Fruit fly (Drosophila melanogaster): ENCODE measurements around the gene alpha-Est2.

alpha-Est2 gene

DNA sequence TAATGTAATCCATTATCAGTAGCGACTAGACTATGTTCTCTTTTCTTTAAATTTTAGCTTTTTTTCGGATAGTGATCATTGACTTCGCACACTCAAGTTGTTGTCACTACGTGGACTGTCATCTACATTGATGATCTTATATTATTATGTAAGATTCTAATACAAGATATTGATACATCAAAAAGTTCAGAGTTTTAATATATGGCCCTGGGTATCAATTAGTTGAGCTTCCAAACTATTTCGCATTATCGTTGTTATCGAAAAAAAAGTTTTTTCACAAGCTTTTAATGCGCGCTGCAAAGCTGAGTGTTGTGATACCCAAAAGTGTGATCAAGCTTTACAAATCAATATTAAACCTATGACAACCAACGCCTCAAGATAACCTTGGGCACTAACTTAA, 49.5 kb upstream of the alpha-Est2 start (continued):
- TF ChIP-seq zen2 (GFP tag; IDR thresholded peaks at IDR 0.05; ENCODE audit: partially characterized antibody): no peak
- no peak for TF ChIP-seq ara (GFP tag; IDR thresholded peaks at IDR 0.05)
- no peak for TF ChIP-seq Dip2 (GFP tag; IDR thresholded peaks at IDR 0.05)
- TF ChIP-seq zfh2 (GFP tag; optimal IDR thresholded peaks at IDR 0.05): no peak
- TF ChIP-seq CG15073 (GFP tag; optimal IDR thresholded peaks at IDR 0.05): no peak
- TF ChIP-seq rib (GFP tag; IDR thresholded peaks at IDR 0.05): no peak
- no peak for TF ChIP-seq CG3847 (GFP tag; IDR thresholded peaks at IDR 0.05)
- no peak for TF ChIP-seq Lim3 (GFP tag; IDR thresholded peaks at IDR 0.05)
- TF ChIP-seq CG32532 (GFP tag; IDR thresholded peaks at IDR 0.05): peak; percentile 12; the same call in 1 of the 2 replicates
- TF ChIP-seq CG2889 (GFP tag; IDR thresholded peaks at IDR 0.05): no peak
- no peak for TF ChIP-seq CG8281 (tag; optimal IDR thresholded peaks at IDR 0.05)
- no peak for TF ChIP-seq sr (GFP tag; IDR thresholded peaks at IDR 0.05)
- no peak for TF ChIP-seq pho (GFP tag; optimal IDR thresholded peaks at IDR 0.05)
- TF ChIP-seq dmrt99B (tag; optimal IDR thresholded peaks at IDR 0.05): peak; percentile 22
- no peak for TF ChIP-seq abd-A (tag; optimal IDR thresholded peaks at IDR 0.05)
- no peak for TF ChIP-seq hbn (GFP tag; IDR thresholded peaks at IDR 0.05; ENCODE audit: partially characterized antibody)
- no peak for TF ChIP-seq CG6254 (GFP tag; optimal IDR thresholded peaks at IDR 0.05)
- TF ChIP-seq CG7928 (GFP tag; optimal IDR thresholded peaks at IDR 0.05): peak; percentile 9
- TF ChIP-seq inv (GFP tag; IDR thresholded peaks at IDR 0.05; ENCODE audit: partially characterized antibody): peak; percentile 56; the same call in 1 of the 2 replicates
- TF ChIP-seq CG12769 (tag; optimal IDR thresholded peaks at IDR 0.05): peak; percentile 32
- TF ChIP-seq zf30C (GFP tag; optimal IDR thresholded peaks at IDR 0.05): no peak
- TF ChIP-seq psq (GFP tag; optimal IDR thresholded peaks at IDR 0.05): no peak
- TF ChIP-seq Nf-YB (GFP tag; optimal IDR thresholded peaks at IDR 0.05): no peak
- no peak for TF ChIP-seq tup (GFP tag; optimal IDR thresholded peaks at IDR 0.05)
- TF ChIP-seq bsh (GFP tag; optimal IDR thresholded peaks at IDR 0.05): no peak
- no peak for TF ChIP-seq ewg (GFP tag; optimal IDR thresholded peaks at IDR 0.05)
- no peak for TF ChIP-seq E2f1 (GFP tag; IDR thresholded peaks at IDR 0.05)
- TF ChIP-seq Trl (optimal IDR thresholded peaks at IDR 0.05): no peak
- TF ChIP-seq Trl (GFP tag; optimal IDR thresholded peaks at IDR 0.05): no peak
- peak; percentile 89 for TF ChIP-seq ftz-f1 (GFP tag; optimal IDR thresholded peaks at IDR 0.05)
- TF ChIP-seq disco-r (GFP tag; optimal IDR thresholded peaks at IDR 0.05): no peak
- no peak for TF ChIP-seq B-H2 (GFP tag; optimal IDR thresholded peaks at IDR 0.05)
- TF ChIP-seq CG30403 (GFP tag; optimal IDR thresholded peaks at IDR 0.05): peak; percentile 48
- no peak for TF ChIP-seq CG11695 (GFP tag; IDR thresholded peaks at IDR 0.05)
- TF ChIP-seq tio (GFP tag; optimal IDR thresholded peaks at IDR 0.05): no peak
- TF ChIP-seq CG1233 (GFP tag; optimal IDR thresholded peaks at IDR 0.05): no peak
- TF ChIP-seq CG30431 (GFP tag; optimal IDR thresholded peaks at IDR 0.05): no peak
- no peak for TF ChIP-seq CG12236 (GFP tag; optimal IDR thresholded peaks at IDR 0.05)
- TF ChIP-seq Sry-β (GFP tag; optimal IDR thresholded peaks at IDR 0.05): no peak
- no peak for TF ChIP-seq CG17802 (tag; optimal IDR thresholded peaks at IDR 0.05)
- TF ChIP-seq CG33557 (GFP tag; optimal IDR thresholded peaks at IDR 0.05): no peak
- no peak for TF ChIP-seq CG9215 (GFP tag; IDR thresholded peaks at IDR 0.05)
- no peak for TF ChIP-seq ac (GFP tag; optimal IDR thresholded peaks at IDR 0.05)
- TF ChIP-seq fd96Cb (tag; optimal IDR thresholded peaks at IDR 0.05): no peak
- no peak for TF ChIP-seq kni (GFP tag; optimal IDR thresholded peaks at IDR 0.05)
- TF ChIP-seq CG12391 (tag; optimal IDR thresholded peaks at IDR 0.05): no peak
- no peak for TF ChIP-seq chif (GFP tag; optimal IDR thresholded peaks at IDR 0.05)
- TF ChIP-seq corto (GFP tag; optimal IDR thresholded peaks at IDR 0.05): no peak
- TF ChIP-seq maf-S (GFP tag; optimal IDR thresholded peaks at IDR 0.05): no peak
- no peak for TF ChIP-seq ham (GFP tag; IDR thresholded peaks at IDR 0.05)
- no peak for TF ChIP-seq eyg (GFP tag; optimal IDR thresholded peaks at IDR 0.05)
- no peak for TF ChIP-seq wdn (GFP tag; IDR thresholded peaks at IDR 0.05)

Measured in whole organism, embryonic.